Worm (Caenorhabditis elegans) whole organism, L3 larva: Measurements from ENCODE around the gene W08F4.7.
"Not testable (repeated sequence)": the region's sequence is repeated elsewhere in the genome, so short reads cannot be mapped to it uniquely, and the experiment has no call there.

Source experiments
- R02D3.7 ChIP-seq: fragments of 150-350 bp; optimal IDR thresholded peaks from 2 replicates; lab custom pipeline; 2014; ENCODE audit warnings: missing biosample characterization, missing genetic modification characterization
- ZK546.5 ChIP-seq: sonication (generic microtip); optimal IDR thresholded peaks from 2 replicates; lab custom pipeline; 2017; ENCODE audit warnings: missing biosample characterization, missing genetic modification characterization
- ama-1 ChIP-seq: fragments of 150-350 bp; optimal IDR thresholded peaks from 2 replicates; lab custom pipeline; 2018
- ceh-16 ChIP-seq: sonication (generic microtip); optimal IDR thresholded peaks from 2 replicates; lab custom pipeline; 2017; ENCODE audit warnings: missing biosample characterization, missing genetic modification characterization
- ceh-28 ChIP-seq: fragments of 150-350 bp; optimal IDR thresholded peaks from 2 replicates; lab custom pipeline; 2014; ENCODE audit warnings: missing biosample characterization, missing genetic modification reagents, missing genetic modification characterization
- ceh-82 ChIP-seq: fragments of 150-350 bp; optimal IDR thresholded peaks from 2 replicates; lab custom pipeline; 2014; ENCODE audit warnings: missing biosample characterization, missing genetic modification characterization
- ceh-9 ChIP-seq: sonication (generic microtip); optimal IDR thresholded peaks from 2 replicates; lab custom pipeline; 2018; ENCODE audit warnings: missing biosample characterization, missing genetic modification characterization
- daf-12 ChIP-seq: fragments of 150-350 bp; optimal IDR thresholded peaks from 2 replicates; lab custom pipeline; 2014; ENCODE audit warnings: missing biosample characterization, missing genetic modification reagents, missing genetic modification characterization
- egl-27 ChIP-seq: sonication (generic microtip); optimal IDR thresholded peaks from 4 replicates; lab custom pipeline; 2017; ENCODE audit warnings: missing biosample characterization, missing genetic modification reagents, missing genetic modification characterization
- egl-5 ChIP-seq: fragments of 150-350 bp; optimal IDR thresholded peaks from 2 replicates; lab custom pipeline; 2017; ENCODE audit warnings: missing biosample characterization, missing genetic modification reagents, missing genetic modification characterization, inconsistent platforms
- elt-1 ChIP-seq: fragments of 150-350 bp; optimal IDR thresholded peaks from 2 replicates; lab custom pipeline; 2014; ENCODE audit warnings: missing biosample characterization, missing genetic modification characterization
- elt-2 ChIP-seq: sonication (generic microtip); optimal IDR thresholded peaks from 2 replicates; lab custom pipeline; 2016; ENCODE audit warnings: missing genetic modification reagents, mild to moderate bottlenecking, missing genetic modification characterization, missing compliant biosample characterization
- eor-1 ChIP-seq, 2 experiments: fragments of 150-350 bp; optimal IDR thresholded peaks; 2 replicates each; lab custom pipeline; 2014 to 2018; ENCODE audit warnings: missing biosample characterization in 2 of 2, missing genetic modification characterization in 2 of 2
- fkh-10 ChIP-seq: sonication (generic microtip); optimal IDR thresholded peaks from 2 replicates; lab custom pipeline; 2017; ENCODE audit warnings: missing biosample characterization, missing genetic modification reagents, missing genetic modification characterization
- fkh-2 ChIP-seq: fragments of 150-350 bp; optimal IDR thresholded peaks from 2 replicates; lab custom pipeline; 2014; ENCODE audit warnings: missing biosample characterization, missing genetic modification reagents, missing genetic modification characterization
- fos-1 ChIP-seq: fragments of 150-350 bp; optimal IDR thresholded peaks from 2 replicates; lab custom pipeline; 2014; ENCODE audit warnings: missing biosample characterization, missing genetic modification characterization
- hmg-11 ChIP-seq: sonication (generic microtip); optimal IDR thresholded peaks from 2 replicates; lab custom pipeline; 2016; ENCODE audit warnings: missing genetic modification characterization, missing compliant biosample characterization
- jun-1 ChIP-seq: fragments of 150-350 bp; optimal IDR thresholded peaks from 2 replicates; lab custom pipeline; 2014; ENCODE audit warnings: missing biosample characterization, missing genetic modification reagents, missing genetic modification characterization
- lin-39 ChIP-seq: fragments of 150-350 bp; optimal IDR thresholded peaks from 2 replicates; lab custom pipeline; 2018; ENCODE audit warnings: missing biosample characterization, missing genetic modification reagents, missing genetic modification characterization
- lsy-12 ChIP-seq: sonication (generic microtip); optimal IDR thresholded peaks from 2 replicates; lab custom pipeline; 2016; ENCODE audit warnings: mild to moderate bottlenecking, missing genetic modification characterization, missing compliant biosample characterization
- mdl-1 ChIP-seq: fragments of 150-350 bp; optimal IDR thresholded peaks from 2 replicates; lab custom pipeline; 2014; ENCODE audit warnings: missing biosample characterization, missing genetic modification characterization
- nfya-1 ChIP-seq: sonication (generic microtip); optimal IDR thresholded peaks from 2 replicates; lab custom pipeline; 2017; ENCODE audit warnings: missing genetic modification characterization, mild to moderate bottlenecking, missing compliant biosample characterization, antibody characterized with exemption, moderate library complexity; ENCODE audit not compliant: insufficient read depth
- nhr-11 ChIP-seq: fragments of 150-350 bp; optimal IDR thresholded peaks from 2 replicates; lab custom pipeline; 2014; ENCODE audit warnings: missing biosample characterization, missing genetic modification characterization
- nhr-237 ChIP-seq: fragments of 150-350 bp; optimal IDR thresholded peaks from 2 replicates; lab custom pipeline; 2014; ENCODE audit warnings: missing biosample characterization, missing genetic modification characterization
- nhr-25 ChIP-seq: sonication (generic microtip); optimal IDR thresholded peaks from 2 replicates; lab custom pipeline; 2017; ENCODE audit warnings: missing biosample characterization, missing genetic modification characterization
- nhr-43 ChIP-seq: sonication (generic microtip); optimal IDR thresholded peaks from 2 replicates; lab custom pipeline; 2016; ENCODE audit warnings: mild to moderate bottlenecking, missing genetic modification characterization, missing compliant biosample characterization; ENCODE audit not compliant: poor library complexity, severe bottlenecking
- nhr-67 ChIP-seq: fragments of 150-350 bp; optimal IDR thresholded peaks from 2 replicates; lab custom pipeline; 2014; ENCODE audit warnings: missing biosample characterization, missing genetic modification characterization
- nhr-76 ChIP-seq: fragments of 150-350 bp; sonication (generic microtip); optimal IDR thresholded peaks from 5 replicates; lab custom pipeline; 2014; ENCODE audit warnings: missing biosample characterization, missing genetic modification characterization
- nhr-77 ChIP-seq: fragments of 150-350 bp; optimal IDR thresholded peaks from 2 replicates; lab custom pipeline; 2014; ENCODE audit warnings: missing biosample characterization, missing genetic modification characterization
- pha-4 ChIP-seq: fragments of 150-350 bp; optimal IDR thresholded peaks from 2 replicates; lab custom pipeline; 2014; ENCODE audit warnings: missing biosample characterization, missing genetic modification reagents, missing genetic modification characterization
- skn-1 ChIP-seq: fragments of 150-350 bp; optimal IDR thresholded peaks from 2 replicates; lab custom pipeline; 2014; ENCODE audit warnings: missing biosample characterization, missing genetic modification characterization
- unc-39 ChIP-seq: sonication (generic microtip); optimal IDR thresholded peaks from 4 replicates; lab custom pipeline; 2017; ENCODE audit warnings: missing biosample characterization, missing genetic modification characterization
- zag-1 ChIP-seq: fragments of 150-350 bp; optimal IDR thresholded peaks from 2 replicates; lab custom pipeline; 2014; ENCODE audit warnings: missing biosample characterization, missing genetic modification characterization

The W08F4.7 gene

ce11 chrII:601305-601704 lies 23.8 kb upstream of the W08F4.7 start (continued):
- TF ChIP-seq unc-39 (tag; lab: Kevin White, UChicago) (no peak), nhr-76 (tag; lab: Kevin White, UChicago) (no peak), nhr-43 (no peak), elt-1 (tag; lab: Kevin White, UChicago) (no peak), nhr-77 (tag; lab: Kevin White, UChicago) (no peak), nhr-25 (tag; lab: Kevin White, UChicago) (no peak), daf-12 (tag; lab: Kevin White, UChicago) (no peak), nhr-67 (no peak), ZK546.5 (tag; lab: Kevin White, UChicago) (no peak), fkh-2 (tag; lab: Kevin White, UChicago) (no peak), ceh-16 (tag; lab: Kevin White, UChicago) (no peak)

- no peak for TF ChIP-seq nhr-25 (tag; lab: Kevin White, UChicago)
- no peak for TF ChIP-seq R02D3.7 (tag; lab: Kevin White, UChicago)
- TF ChIP-seq jun-1 (tag; lab: Kevin White, UChicago) = no peak
- no peak for TF ChIP-seq elt-2
- no peak for TF ChIP-seq skn-1 (tag; lab: Kevin White, UChicago)
- no peak for TF ChIP-seq nhr-67
- TF ChIP-seq lsy-12 (tag; lab: Kevin White, UChicago) = no peak
- no peak for TF ChIP-seq ceh-9
- no peak for TF ChIP-seq mdl-1 (tag; lab: Kevin White, UChicago)
Measured at ce11 chrII:596702-597101, 19.2 kb upstream of the W08F4.7 start.

ce11 chrII:593221-593620 lies 15.7 kb upstream of the W08F4.7 start, which contains the start of gene W08F4.1:
Gene W08F4.1, plus strand, starts transcription at chrII:593521.
- TF ChIP-seq jun-1, egl-5, zag-1 (tag; lab: Kevin White, UChicago): not testable (repeated sequence)

DNA sequence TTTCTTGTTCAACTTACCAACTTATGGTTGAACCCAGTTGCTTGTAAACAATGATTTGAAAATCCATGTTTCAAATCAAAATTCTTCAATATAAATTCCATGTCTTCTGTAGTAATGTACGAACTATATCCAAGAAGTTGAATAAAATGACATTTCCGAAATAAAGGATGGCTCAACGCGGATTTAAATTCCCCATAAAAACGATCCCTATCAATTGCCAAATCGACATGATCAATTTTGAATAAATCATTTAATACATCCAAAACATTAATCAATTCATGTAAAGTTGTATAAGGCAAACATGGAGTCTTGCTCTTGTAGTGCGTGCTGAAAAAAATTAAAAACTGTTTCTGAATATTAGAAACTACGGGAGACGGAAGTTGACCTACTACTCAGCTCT lies 13.6 kb upstream of the W08F4.7 start, which contains the start of gene W08F4.10:
Gene W08F4.10, minus strand, starts transcription at position 101 of the 400 bp plus-strand sequence.
- TF ChIP-seq fos-1 = no peak
- TF ChIP-seq lin-39 (tag; lab: Kevin White, UChicago) = no peak
- TF ChIP-seq egl-5 (tag; lab: Kevin White, UChicago) = no peak
- no peak for TF ChIP-seq nhr-25 (tag; lab: Kevin White, UChicago)
- TF ChIP-seq eor-1 (tag; optimal IDR thresholded peaks at IDR 0.05; lab: Kevin White, UChicago) = no peak
- no peak for TF ChIP-seq fkh-10 (GFP tag; lab: Kevin White, UChicago)
- TF ChIP-seq nhr-67 = no peak
- no peak for TF ChIP-seq jun-1 (tag; lab: Kevin White, UChicago)
- TF ChIP-seq hmg-11 (tag; lab: Kevin White, UChicago) = no peak
- TF ChIP-seq elt-2 = no peak
- no peak for TF ChIP-seq ama-1 (lab: Kevin White, UChicago)
- no peak for TF ChIP-seq ceh-82 (tag; lab: Kevin White, UChicago)
- no peak for TF ChIP-seq ceh-28 (tag; lab: Kevin White, UChicago)
- no peak for TF ChIP-seq pha-4 (tag; lab: Kevin White, UChicago)
- no peak for TF ChIP-seq nhr-237 (tag; lab: Kevin White, UChicago)
- no peak for TF ChIP-seq ZK546.5 (tag; lab: Kevin White, UChicago)
- no peak for TF ChIP-seq mdl-1 (tag; lab: Kevin White, UChicago)
- TF ChIP-seq, all 47 proteins: peak for 0

- TF ChIP-seq egl-27 (tag; lab: Kevin White, UChicago) (no peak), nhr-11 (tag; lab: Kevin White, UChicago) (no peak), elt-1 (tag; lab: Kevin White, UChicago) (no peak), R02D3.7 (tag; lab: Kevin White, UChicago) (no peak), nfya-1 (tag; lab: Kevin White, UChicago) (no peak)
- TF ChIP-seq, all 47 proteins: peak for 0
Measured at ce11 chrII:587533-587932, 10.0 kb upstream of the W08F4.7 start, which contains the start of gene fbxb-34. Gene fbxb-34, plus strand, starts transcription at chrII:587833.
